Fruit fly (Drosophila melanogaster): ENCODE measurements around the gene GC.

DNA sequence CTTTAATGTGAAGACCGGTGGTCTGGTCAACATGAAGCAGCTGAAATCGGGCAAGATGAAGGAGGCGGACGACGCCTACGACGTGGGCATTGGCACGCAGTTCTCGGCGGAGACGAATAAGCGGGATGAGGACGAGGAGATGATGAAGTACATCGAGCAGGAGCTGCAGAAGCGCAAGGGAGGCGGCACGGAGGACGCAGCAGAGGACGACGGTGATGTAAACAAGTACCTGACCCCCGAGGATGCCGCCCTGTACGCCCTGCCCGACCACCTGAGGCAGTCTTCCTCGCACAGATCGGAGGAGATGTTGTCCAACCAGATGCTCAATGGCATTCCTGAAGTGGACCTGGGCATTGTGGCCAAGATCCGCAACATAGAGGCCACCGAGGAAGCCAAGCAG lies 36.4 kb upstream of the GC start:
- TF ChIP-seq CG15710 (tag; optimal IDR thresholded peaks at IDR 0.05) (no peak), D1 (tag; optimal IDR thresholded peaks at IDR 0.05) (no peak), CG8301 (tag; optimal IDR thresholded peaks at IDR 0.05) (no peak), CG4496 (GFP tag; IDR thresholded peaks at IDR 0.05) (no peak), Pif1B (GFP tag; optimal IDR thresholded peaks at IDR 0.05) (no peak), CG9948 (tag; optimal IDR thresholded peaks at IDR 0.05) (no peak), CG14655 (GFP tag; optimal IDR thresholded peaks at IDR 0.05) (no peak), Pif1A (GFP tag; optimal IDR thresholded peaks at IDR 0.05) (no peak), CG10348 (GFP tag; IDR thresholded peaks at IDR 0.05) (no peak), CG17806 (tag; optimal IDR thresholded peaks at IDR 0.05) (no peak)

All from whole organism, pupa.